Fruit fly (Drosophila melanogaster) whole organism, embryonic: ENCODE data around the gene Cpr78Ca.

Experiments
- B-H2 ChIP-seq: fragments of 200-800 bp; sonication (Bioruptor generic); optimal IDR thresholded peaks from 2 replicates; lab custom pipeline; 2018; ENCODE audit warnings: missing biosample characterization, mild to moderate bottlenecking, missing genetic modification characterization
- Bteb2 ChIP-seq: fragments of 200-800 bp; sonication (Bioruptor generic); optimal IDR thresholded peaks from 2 replicates; lab custom pipeline; 2016; ENCODE audit warnings: missing biosample characterization, missing genetic modification characterization
- CG1024 ChIP-seq: fragments of 200-800 bp; sonication (Bioruptor generic); IDR thresholded peaks from 2 replicates; pipeline ENCODE4 v1.3.6; 2022; ENCODE audit warnings: missing biosample characterization, missing genetic modification characterization
- CG11456 ChIP-seq: fragments of 200-800 bp; sonication (Bioruptor generic); IDR thresholded peaks from 3 replicates; pipeline ENCODE4 v1.3.6; 2022; ENCODE audit warnings: missing biosample characterization, missing genetic modification characterization
- CG11504 ChIP-seq: fragments of 200-800 bp; sonication (Bioruptor generic); optimal IDR thresholded peaks from 3 replicates; lab custom pipeline; 2019; ENCODE audit warnings: missing biosample characterization, mild to moderate bottlenecking, missing genetic modification characterization, moderate library complexity
- CG14050 ChIP-seq: fragments of 200-800 bp; sonication (Bioruptor generic); IDR thresholded peaks from 3 replicates; pipeline ENCODE4 v1.3.6; 2022; ENCODE audit warnings: missing biosample characterization, missing genetic modification characterization
- CG1647 ChIP-seq: fragments of 200-800 bp; sonication (Bioruptor generic); optimal IDR thresholded peaks from 3 replicates; lab custom pipeline; 2016; ENCODE audit warnings: missing biosample characterization, missing genetic modification characterization
- CG17361 ChIP-seq: fragments of 200-800 bp; sonication (Bioruptor generic); IDR thresholded peaks from 3 replicates; pipeline ENCODE4 v1.3.6; 2022; ENCODE audit warnings: missing biosample characterization, missing genetic modification characterization
- CG18262 ChIP-seq: fragments of 200-800 bp; optimal IDR thresholded peaks from 3 replicates; lab custom pipeline; 2019; ENCODE audit warnings: missing biosample characterization, mild to moderate bottlenecking, missing genetic modification characterization, moderate library complexity
- CG2202 ChIP-seq: fragments of 200-800 bp; sonication (Bioruptor generic); optimal IDR thresholded peaks from 2 replicates; lab custom pipeline; 2018; ENCODE audit warnings: missing biosample characterization, mild to moderate bottlenecking, missing genetic modification characterization
- CG2678 ChIP-seq: fragments of 200-800 bp; sonication (Bioruptor generic); optimal IDR thresholded peaks from 3 replicates; lab custom pipeline; 2019; ENCODE audit warnings: missing biosample characterization, mild to moderate bottlenecking, missing genetic modification characterization, moderate library complexity
- CG2712 ChIP-seq: fragments of 200-800 bp; optimal IDR thresholded peaks from 3 replicates; lab custom pipeline; 2019; ENCODE audit warnings: missing biosample characterization, mild to moderate bottlenecking, missing genetic modification characterization, moderate library complexity
- CG30431 ChIP-seq: fragments of 200-800 bp; sonication (Bioruptor generic); optimal IDR thresholded peaks from 2 replicates; lab custom pipeline; 2017; ENCODE audit warnings: missing biosample characterization, missing genetic modification characterization
- CG31365 ChIP-seq: fragments of 200-800 bp; sonication (Bioruptor generic); optimal IDR thresholded peaks from 2 replicates; lab custom pipeline; 2018; ENCODE audit warnings: missing biosample characterization, mild to moderate bottlenecking, missing genetic modification characterization
- CG32772 ChIP-seq: fragments of 200-800 bp; sonication (Bioruptor generic); IDR thresholded peaks from 2 replicates; pipeline ENCODE4 v1.3.6; 2022; ENCODE audit warnings: missing biosample characterization, missing genetic modification characterization
- CG3281 ChIP-seq: fragments of 200-800 bp; sonication (Bioruptor generic); optimal IDR thresholded peaks from 3 replicates; lab custom pipeline; 2017; ENCODE audit warnings: missing biosample characterization, mild to moderate bottlenecking, missing genetic modification characterization
- CG33213 ChIP-seq: fragments of 200-800 bp; sonication (Bioruptor generic); optimal IDR thresholded peaks from 3 replicates; lab custom pipeline; 2016; ENCODE audit warnings: missing biosample characterization, missing genetic modification characterization
- CG6813 ChIP-seq: fragments of 200-800 bp; sonication (Bioruptor generic); optimal IDR thresholded peaks from 2 replicates; lab custom pipeline; 2017; ENCODE audit warnings: missing biosample characterization, missing genetic modification characterization, mild to moderate bottlenecking, moderate library complexity, missing genetic modification reagents
- CG8944 ChIP-seq: fragments of 200-800 bp; sonication (Bioruptor generic); optimal IDR thresholded peaks from 3 replicates; lab custom pipeline; 2016; ENCODE audit warnings: missing biosample characterization, missing genetic modification characterization
- CG9215 ChIP-seq: fragments of 200-800 bp; sonication (Bioruptor generic); IDR thresholded peaks from 2 replicates; pipeline ENCODE4 v1.3.6; 2022; ENCODE audit warnings: missing biosample characterization, missing genetic modification characterization
- D19A ChIP-seq: fragments of 200-800 bp; optimal IDR thresholded peaks from 3 replicates; lab custom pipeline; 2019; ENCODE audit warnings: missing biosample characterization, mild to moderate bottlenecking, missing genetic modification characterization, moderate library complexity
- Hmr ChIP-seq: fragments of 200-800 bp; sonication (Bioruptor generic); optimal IDR thresholded peaks from 3 replicates; lab custom pipeline; 2017; ENCODE audit warnings: mild to moderate bottlenecking, missing biosample characterization, missing genetic modification reagents, missing genetic modification characterization
- Hsf ChIP-seq: fragments of 200-800 bp; sonication (Bioruptor generic); optimal IDR thresholded peaks from 3 replicates; lab custom pipeline; 2016; ENCODE audit warnings: missing biosample characterization, missing genetic modification characterization
- Jarid2 ChIP-seq: fragments of 200-800 bp; sonication (Bioruptor generic); optimal IDR thresholded peaks from 3 replicates; lab custom pipeline; 2017; ENCODE audit warnings: mild to moderate bottlenecking, missing biosample characterization, missing genetic modification reagents, missing genetic modification characterization
- MBD-R2 ChIP-seq: fragments of 200-800 bp; sonication (Bioruptor generic); IDR thresholded peaks from 2 replicates; pipeline ENCODE4 v1.3.6; 2022; ENCODE audit warnings: missing biosample characterization, missing genetic modification characterization
- Mad ChIP-seq: fragments of 200-800 bp; sonication (Bioruptor generic); optimal IDR thresholded peaks from 2 replicates; lab custom pipeline; 2016; ENCODE audit warnings: missing biosample characterization, missing genetic modification characterization
- Mes4 ChIP-seq: fragments of 200-800 bp; sonication (Bioruptor generic); optimal IDR thresholded peaks from 2 replicates; lab custom pipeline; 2016; ENCODE audit warnings: missing biosample characterization, missing genetic modification characterization
- Pdp1 ChIP-seq, 2 experiments: fragments of 200-800 bp; sonication (Bioruptor generic); optimal IDR thresholded peaks; 3 replicates each; lab custom pipeline; 2016; ENCODE audit warnings: missing biosample characterization in 2 of 2, missing genetic modification characterization in 2 of 2, mild to moderate bottlenecking in 1 of 2, moderate library complexity in 1 of 2
- Scr ChIP-seq: fragments of 200-800 bp; sonication (Bioruptor generic); IDR thresholded peaks from 2 replicates; pipeline ENCODE4 v1.3.6; 2022; ENCODE audit warnings: missing biosample characterization, missing genetic modification characterization; ENCODE audit not compliant: partially characterized antibody
- Sox102F ChIP-seq: fragments of 200-800 bp; sonication (Bioruptor generic); optimal IDR thresholded peaks from 2 replicates; lab custom pipeline; 2018; ENCODE audit warnings: missing biosample characterization, mild to moderate bottlenecking, missing genetic modification characterization, moderate library complexity
- Xrp1 ChIP-seq: fragments of 200-800 bp; sonication (Bioruptor generic); IDR thresholded peaks from 2 replicates; pipeline ENCODE4 v1.3.6; 2022; ENCODE audit warnings: missing biosample characterization, missing genetic modification characterization
- ab ChIP-seq: fragments of 200-800 bp; sonication (Bioruptor generic); optimal IDR thresholded peaks from 2 replicates; lab custom pipeline; 2016; ENCODE audit warnings: missing biosample characterization, missing genetic modification characterization
- ase ChIP-seq: fragments of 200-800 bp; sonication (Bioruptor generic); IDR thresholded peaks from 3 replicates; pipeline ENCODE4 v1.3.6; 2022; ENCODE audit warnings: missing biosample characterization, missing genetic modification characterization
- chm ChIP-seq: fragments of 200-800 bp; sonication (Bioruptor generic); IDR thresholded peaks from 2 replicates; pipeline ENCODE4 v1.3.6; 2022; ENCODE audit warnings: missing biosample characterization, missing genetic modification characterization
- corto ChIP-seq: fragments of 200-800 bp; sonication (Bioruptor generic); optimal IDR thresholded peaks from 2 replicates; lab custom pipeline; 2016; ENCODE audit warnings: missing biosample characterization, mild to moderate bottlenecking, missing genetic modification characterization, moderate library complexity
- cwo ChIP-seq: fragments of 200-800 bp; sonication (Bioruptor generic); optimal IDR thresholded peaks from 3 replicates; lab custom pipeline; 2017; ENCODE audit warnings: missing biosample characterization, missing genetic modification characterization, mild to moderate bottlenecking, moderate library complexity, missing genetic modification reagents
- dysf ChIP-seq: fragments of 200-800 bp; sonication (Bioruptor generic); IDR thresholded peaks from 3 replicates; pipeline ENCODE4 v1.3.6; 2022; ENCODE audit warnings: missing biosample characterization, missing genetic modification characterization
- emc ChIP-seq: fragments of 200-800 bp; sonication (Bioruptor generic); optimal IDR thresholded peaks from 2 replicates; lab custom pipeline; 2016; ENCODE audit warnings: missing biosample characterization, missing genetic modification characterization
- eyg ChIP-seq: fragments of 200-800 bp; sonication (Bioruptor generic); optimal IDR thresholded peaks from 3 replicates; lab custom pipeline; 2016; ENCODE audit warnings: missing biosample characterization, missing genetic modification characterization
- gsb ChIP-seq: fragments of 200-800 bp; sonication (Bioruptor generic); IDR thresholded peaks from 2 replicates; pipeline ENCODE4 v1.3.6; 2022; ENCODE audit warnings: missing biosample characterization, missing genetic modification characterization
- her ChIP-seq: fragments of 200-800 bp; sonication (Bioruptor generic); optimal IDR thresholded peaks from 2 replicates; lab custom pipeline; 2016; ENCODE audit warnings: missing biosample characterization, missing genetic modification characterization
- hkb ChIP-seq, 2 experiments: fragments of 200-800 bp in 1 of 2; fragments of >200 bp in 1 of 2; sonication (Bioruptor generic) in 1 of 2; IDR thresholded peaks in 1 of 2; optimal IDR thresholded peaks in 1 of 2; 2 replicates each; pipeline versions ENCODE4 v1.3.6 to Lab custom; 2017 to 2022; ENCODE audit warnings: missing biosample characterization in 1 of 2, missing genetic modification characterization in 1 of 2
- oc ChIP-seq: fragments of 200-800 bp; sonication (Bioruptor generic); optimal IDR thresholded peaks from 2 replicates; lab custom pipeline; 2018; ENCODE audit warnings: missing biosample characterization, mild to moderate bottlenecking, missing genetic modification characterization, moderate library complexity
- pros ChIP-seq: fragments of 200-800 bp; sonication (Bioruptor generic); optimal IDR thresholded peaks from 3 replicates; lab custom pipeline; 2019; ENCODE audit warnings: missing biosample characterization, mild to moderate bottlenecking, missing genetic modification characterization, moderate library complexity
- repo ChIP-seq: fragments of 200-800 bp; sonication (Bioruptor generic); optimal IDR thresholded peaks from 2 replicates; lab custom pipeline; 2016; ENCODE audit warnings: missing biosample characterization, missing genetic modification characterization
- ro ChIP-seq: fragments of 200-800 bp; sonication (Bioruptor generic); IDR thresholded peaks from 2 replicates; pipeline ENCODE4 v1.3.6; 2022; ENCODE audit warnings: missing biosample characterization, missing genetic modification characterization
- run ChIP-seq: fragments of 200-800 bp; sonication (Bioruptor generic); optimal IDR thresholded peaks from 3 replicates; lab custom pipeline; 2018; ENCODE audit warnings: missing biosample characterization, mild to moderate bottlenecking, missing genetic modification characterization
- so ChIP-seq: fragments of 200-800 bp; sonication (Bioruptor generic); IDR thresholded peaks from 3 replicates; pipeline ENCODE4 v1.3.6; 2022; ENCODE audit warnings: missing biosample characterization, missing genetic modification characterization
- wor ChIP-seq: fragments of 200-800 bp; sonication (Bioruptor generic); IDR thresholded peaks from 2 replicates; pipeline ENCODE4 v1.3.6; 2022; ENCODE audit warnings: missing biosample characterization, missing genetic modification characterization

Cpr78Ca gene

DNA sequence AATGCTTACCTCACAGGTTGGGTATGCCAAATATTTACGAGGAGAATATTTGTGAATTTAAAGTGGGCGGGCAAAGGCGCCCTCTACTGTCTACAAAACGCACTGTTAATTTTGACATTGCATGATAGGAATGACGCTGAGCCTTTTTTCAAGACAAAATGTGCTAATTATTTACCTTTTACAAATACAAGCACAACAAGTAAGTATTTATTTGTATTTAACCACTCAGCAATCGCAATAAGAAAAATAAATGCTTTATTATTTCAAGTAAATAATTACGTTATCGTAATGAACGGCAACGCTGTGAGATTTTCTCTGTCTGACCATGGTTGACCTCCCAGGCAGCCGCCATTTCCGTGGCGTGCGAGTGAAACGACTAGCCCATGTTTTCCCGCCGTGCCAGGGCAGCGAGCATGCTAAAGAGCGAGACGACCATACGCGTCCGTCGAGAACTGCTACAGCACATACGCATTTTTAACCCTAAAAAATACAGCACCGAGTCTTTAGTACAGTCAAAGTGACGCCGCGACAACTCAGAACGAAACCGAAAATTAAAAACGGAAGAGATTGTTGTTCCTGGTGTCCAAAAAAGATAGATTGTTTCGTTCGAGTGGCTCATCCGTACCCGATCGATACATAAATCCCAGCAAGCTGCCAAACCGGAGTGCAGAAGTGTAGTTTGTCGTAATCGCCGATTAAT is 6.8 kb downstream of the Cpr78Ca start, which contains the start of the genes CG12974 and pzg (continued):
- peak; percentile 76 for TF ChIP-seq CG18262
- peak; percentile 62 for TF ChIP-seq Bteb2 (GFP tag; lab: Kevin White, UChicago)
- TF ChIP-seq CG11456 (GFP tag; lab: Robert Waterston, UW) = peak; percentile 83
- TF ChIP-seq CG2202 (tag; lab: Kevin White, UChicago) = peak; percentile 7
- peak; percentile 87 for TF ChIP-seq CG32772 (GFP tag; lab: Robert Waterston, UW)
- no peak for TF ChIP-seq corto (GFP tag; lab: Kevin White, UChicago)
- peak; percentile 48 for TF ChIP-seq CG8944 (GFP tag; lab: Kevin White, UChicago)
- TF ChIP-seq gsb (GFP tag; lab: Robert Waterston, UW) = peak; percentile 70
- TF ChIP-seq run = no peak
- TF ChIP-seq CG1024 (GFP tag; lab: Robert Waterston, UW) = no peak
- peak; percentile 90 for TF ChIP-seq Sox102F
- peak; percentile 64 for TF ChIP-seq Scr (GFP tag; lab: Robert Waterston, UW)
- TF ChIP-seq repo (GFP tag; lab: Kevin White, UChicago) = peak; percentile 51
- peak; percentile 92 for TF ChIP-seq Hsf (GFP tag; lab: Kevin White, UChicago)
- peak; percentile 83 for TF ChIP-seq Hmr (GFP tag; lab: Kevin White, UChicago)
- TF ChIP-seq chm (GFP tag; lab: Robert Waterston, UW) = peak; percentile 84
- TF ChIP-seq pros (GFP tag; lab: Kevin White, UChicago) = no peak
- peak; percentile 70 for TF ChIP-seq CG2678 (tag; lab: Kevin White, UChicago)
- TF ChIP-seq so (GFP tag; lab: Robert Waterston, UW) = peak; percentile 69; the same call in 1 of the 3 replicates
- peak; percentile 47 for TF ChIP-seq emc (GFP tag; lab: Kevin White, UChicago)
- peak; percentile 81 for TF ChIP-seq ase
- peak; percentile 79 for TF ChIP-seq Mes4 (GFP tag; lab: Kevin White, UChicago)
- peak; percentile 61 to 72 for TF ChIP-seq Pdp1 (GFP tag; optimal IDR thresholded peaks at IDR 0.05; lab: Kevin White, UChicago)
- TF ChIP-seq CG1647 = peak; percentile 78
- TF ChIP-seq dysf = peak; percentile 93
- peak; percentile 24 for TF ChIP-seq D19A (tag; lab: Kevin White, UChicago)
- peak; percentile 45 for TF ChIP-seq Jarid2 (GFP tag; lab: Kevin White, UChicago)
- peak; percentile 74 for TF ChIP-seq CG3281 (GFP tag; lab: Kevin White, UChicago)
- no peak for TF ChIP-seq her (GFP tag; lab: Kevin White, UChicago)
- peak; percentile 92 for TF ChIP-seq wor (GFP tag; lab: Robert Waterston, UW)
- peak; percentile 55 for TF ChIP-seq ab
- peak; percentile 64; the same call in 1 of the 2 replicates for TF ChIP-seq ro
- no peak for TF ChIP-seq oc (tag; lab: Kevin White, UChicago)
- TF ChIP-seq B-H2 (GFP tag; lab: Kevin White, UChicago) = peak; percentile 81
- no peak for TF ChIP-seq cwo
- peak; percentile 56 for TF ChIP-seq CG14050
- no peak for TF ChIP-seq CG31365
- TF ChIP-seq hkb (optimal IDR thresholded peaks at IDR 0.05; lab: Kevin White, UChicago) = peak; percentile 92
- TF ChIP-seq hkb (GFP tag; IDR thresholded peaks at IDR 0.05; lab: Robert Waterston, UW) = no peak
- TF ChIP-seq MBD-R2 = peak; percentile 72; the same call in 1 of the 2 replicates
- peak; percentile 85 for TF ChIP-seq CG2712 (tag; lab: Kevin White, UChicago)
- peak; percentile 86 for TF ChIP-seq Xrp1 (GFP tag; lab: Robert Waterston, UW)
- peak; percentile 59 for TF ChIP-seq Mad (GFP tag; lab: Kevin White, UChicago)
- peak; percentile 66 for TF ChIP-seq CG33213 (GFP tag; lab: Kevin White, UChicago)
- TF ChIP-seq CG11504 (tag; lab: Kevin White, UChicago) = peak; percentile 74
- TF ChIP-seq CG6813 = peak; percentile 38
- TF ChIP-seq CG9215 (GFP tag; lab: Robert Waterston, UW) = peak; percentile 84
- peak; percentile 85 for TF ChIP-seq CG17361
- TF ChIP-seq eyg (GFP tag; lab: Kevin White, UChicago) = peak; percentile 57
- TF ChIP-seq CG30431 (GFP tag; lab: Kevin White, UChicago) = peak; percentile 64
